Worm (Caenorhabditis elegans) whole organism, young adult: ENCODE results near the gene F26F2.5.

Experiments
- C06A6.2 ChIP-seq: fragments of 200-800 bp; sonication (Bioruptor generic); conservative IDR thresholded peaks from 2 replicates; pipeline ENCODE4 v1.3.6; 2022; ENCODE audit warnings: missing genetic modification characterization, missing compliant biosample characterization
- D2030.7 ChIP-seq: fragments of 200-800 bp; sonication (Bioruptor generic); IDR thresholded peaks from 2 replicates; pipeline ENCODE4 v1.3.6; 2022; ENCODE audit warnings: missing genetic modification reagents, missing genetic modification characterization, missing compliant biosample characterization
- F22D6.2 ChIP-seq: sonication (generic microtip); optimal IDR thresholded peaks from 2 replicates; lab custom pipeline; 2016; ENCODE audit warnings: mild to moderate bottlenecking, missing genetic modification characterization, missing compliant biosample characterization
- F37B4.10 ChIP-seq: fragments of 200-800 bp; sonication (Bioruptor generic); IDR thresholded peaks from 2 replicates; pipeline ENCODE4 v1.3.6; 2022; ENCODE audit warnings: missing genetic modification characterization, missing compliant biosample characterization
- F52B5.7 ChIP-seq: sonication (generic microtip); optimal IDR thresholded peaks from 2 replicates; lab custom pipeline; 2016; ENCODE audit warnings: mild to moderate bottlenecking, missing genetic modification characterization, missing compliant biosample characterization
- F57C9.4 ChIP-seq: sonication (generic microtip); optimal IDR thresholded peaks from 2 replicates; lab custom pipeline; 2017; ENCODE audit warnings: mild to moderate bottlenecking, missing genetic modification characterization, missing compliant biosample characterization
- K12H6.12 ChIP-seq: fragments of 200-800 bp; sonication (Bioruptor generic); optimal IDR thresholded peaks from 2 replicates; lab custom pipeline; 2018; ENCODE audit warnings: mild to moderate bottlenecking, missing genetic modification characterization, missing compliant biosample characterization
- Y53F4B.3 ChIP-seq: fragments of 200-800 bp; sonication (Bioruptor generic); IDR thresholded peaks from 2 replicates; pipeline ENCODE4 v1.3.6; 2022; ENCODE audit warnings: missing genetic modification reagents, missing genetic modification characterization, missing compliant biosample characterization
- Y53G8AR.9 ChIP-seq: fragments of 200-800 bp; sonication (Bioruptor generic); conservative IDR thresholded peaks from 2 replicates; pipeline ENCODE4 v1.3.6; 2022; ENCODE audit warnings: missing genetic modification reagents, missing genetic modification characterization, missing compliant biosample characterization
- akir-1 ChIP-seq: fragments of 200-800 bp; sonication (Bioruptor generic); optimal IDR thresholded peaks from 2 replicates; lab custom pipeline; 2018; ENCODE audit warnings: mild to moderate bottlenecking, missing genetic modification characterization, moderate library complexity, missing compliant biosample characterization
- aptf-2 ChIP-seq: fragments of 200-800 bp; sonication (Bioruptor generic); conservative IDR thresholded peaks from 2 replicates; pipeline ENCODE4 v1.3.6; 2022; ENCODE audit warnings: missing genetic modification reagents, missing genetic modification characterization, missing compliant biosample characterization
- atf-7 ChIP-seq: sonication (generic microtip); optimal IDR thresholded peaks from 2 replicates; lab custom pipeline; 2017; ENCODE audit warnings: mild to moderate bottlenecking, missing genetic modification characterization, missing compliant biosample characterization
- athp-1 ChIP-seq: sonication (generic microtip); optimal IDR thresholded peaks from 2 replicates; lab custom pipeline; 2017; ENCODE audit warnings: mild to moderate bottlenecking, missing genetic modification characterization, missing compliant biosample characterization
- bed-2 ChIP-seq: fragments of 200-800 bp; sonication (Bioruptor generic); IDR thresholded peaks from 2 replicates; pipeline ENCODE4 v1.3.6; 2022; ENCODE audit warnings: missing genetic modification reagents, missing genetic modification characterization, missing compliant biosample characterization
- ccch-3 ChIP-seq: fragments of 200-800 bp; sonication (Bioruptor generic); optimal IDR thresholded peaks from 2 replicates; lab custom pipeline; 2018; ENCODE audit warnings: mild to moderate bottlenecking, missing genetic modification characterization, missing compliant biosample characterization
- cebp-1 ChIP-seq, 2 experiments: fragments of 200-800 bp in 1 of 2; sonication (Bioruptor generic) in 1 of 2; sonication (generic microtip) in 1 of 2; IDR thresholded peaks in 1 of 2; optimal IDR thresholded peaks in 1 of 2; 2 replicates each; pipeline versions ENCODE4 v1.3.6 to Lab custom; 2017 to 2022; ENCODE audit warnings: missing compliant biosample characterization in 2 of 2, missing genetic modification characterization in 2 of 2, mild to moderate bottlenecking in 1 of 2, missing genetic modification reagents in 1 of 2, moderate library complexity in 1 of 2
- ceh-27 ChIP-seq: fragments of 200-800 bp; sonication (Bioruptor generic); optimal IDR thresholded peaks from 2 replicates; lab custom pipeline; 2018; ENCODE audit warnings: mild to moderate bottlenecking, missing genetic modification characterization, moderate library complexity, missing compliant biosample characterization
- ceh-40 ChIP-seq: fragments of 200-800 bp; sonication (Bioruptor generic); IDR thresholded peaks from 2 replicates; pipeline ENCODE4 v1.3.6; 2022; ENCODE audit warnings: missing genetic modification characterization, missing compliant biosample characterization
- chd-7 ChIP-seq: sonication (generic microtip); optimal IDR thresholded peaks from 2 replicates; lab custom pipeline; 2016; ENCODE audit warnings: mild to moderate bottlenecking, missing genetic modification characterization, moderate library complexity, missing compliant biosample characterization
- efl-1 ChIP-seq: fragments of 150-350 bp; optimal IDR thresholded peaks from 2 replicates; lab custom pipeline; 2014; ENCODE audit warnings: missing biosample characterization, missing genetic modification reagents, missing genetic modification characterization
- egl-18 ChIP-seq: fragments of 200-800 bp; sonication (Bioruptor generic); IDR thresholded peaks from 2 replicates; pipeline ENCODE4 v1.3.6; 2022; ENCODE audit warnings: missing genetic modification reagents, missing genetic modification characterization, missing compliant biosample characterization
- egrh-3 ChIP-seq: fragments of 200-800 bp; sonication (Bioruptor generic); IDR thresholded peaks from 2 replicates; pipeline ENCODE4 v1.3.6; 2022; ENCODE audit warnings: missing genetic modification reagents, missing genetic modification characterization, missing compliant biosample characterization
- ekl-4 ChIP-seq: fragments of 200-800 bp; sonication (Bioruptor generic); IDR thresholded peaks from 2 replicates; pipeline ENCODE4 v1.3.6; 2022; ENCODE audit warnings: missing genetic modification reagents, missing genetic modification characterization, missing compliant biosample characterization
- gei-17 ChIP-seq: fragments of 200-800 bp; sonication (Bioruptor generic); optimal IDR thresholded peaks from 2 replicates; lab custom pipeline; 2018; ENCODE audit warnings: mild to moderate bottlenecking, missing genetic modification characterization, missing compliant biosample characterization
- him-1 ChIP-seq: sonication (generic microtip); optimal IDR thresholded peaks from 2 replicates; lab custom pipeline; 2016; ENCODE audit warnings: missing genotype, missing genetic modification reagents, missing genetic modification characterization, missing compliant biosample characterization
- hmg-1.2 ChIP-seq: fragments of 200-800 bp; sonication (Bioruptor generic); IDR thresholded peaks from 2 replicates; pipeline ENCODE4 v1.3.6; 2022; ENCODE audit warnings: missing genetic modification reagents, missing genetic modification characterization, missing compliant biosample characterization
- hmg-20 ChIP-seq: fragments of 200-800 bp; sonication (Bioruptor generic); IDR thresholded peaks from 2 replicates; pipeline ENCODE4 v1.3.6; 2022; ENCODE audit warnings: missing genetic modification reagents, missing genetic modification characterization, missing compliant biosample characterization
- hsf-1 ChIP-seq: fragments of 200-800 bp; sonication (Bioruptor generic); IDR thresholded peaks from 2 replicates; pipeline ENCODE4 v1.3.6; 2022; ENCODE audit warnings: missing genetic modification reagents, missing genetic modification characterization, missing compliant biosample characterization
- lin-40 ChIP-seq: sonication (generic microtip); optimal IDR thresholded peaks from 2 replicates; lab custom pipeline; 2016; ENCODE audit warnings: missing genetic modification characterization, mild to moderate bottlenecking, missing compliant biosample characterization, missing genotype, missing genetic modification reagents
- mcd-1 ChIP-seq: fragments of 200-800 bp; sonication (Bioruptor generic); IDR thresholded peaks from 2 replicates; pipeline ENCODE4 v1.3.6; 2022; ENCODE audit warnings: missing genetic modification reagents, missing genetic modification characterization, missing compliant biosample characterization
- mxl-1 ChIP-seq: sonication (generic microtip); optimal IDR thresholded peaks from 2 replicates; lab custom pipeline; 2016; ENCODE audit warnings: missing genetic modification characterization, missing compliant biosample characterization
- nfya-1 ChIP-seq: sonication (generic microtip); optimal IDR thresholded peaks from 2 replicates; lab custom pipeline; 2017; ENCODE audit warnings: antibody characterized with exemption, missing compliant biosample characterization, missing genetic modification characterization, borderline replicate concordance; ENCODE audit not compliant: insufficient read depth
- nhr-179 ChIP-seq: sonication (generic microtip); optimal IDR thresholded peaks from 2 replicates; lab custom pipeline; 2016; ENCODE audit warnings: mild to moderate bottlenecking, missing genetic modification characterization, missing compliant biosample characterization
- nhr-80 ChIP-seq: sonication (generic microtip); optimal IDR thresholded peaks from 2 replicates; lab custom pipeline; 2016; ENCODE audit warnings: missing genetic modification characterization, missing compliant biosample characterization
- repo-1 ChIP-seq: sonication (generic microtip); optimal IDR thresholded peaks from 2 replicates; lab custom pipeline; 2017; ENCODE audit warnings: mild to moderate bottlenecking, missing genetic modification characterization, missing compliant biosample characterization
- sdz-38 ChIP-seq: sonication (generic microtip); optimal IDR thresholded peaks from 2 replicates; lab custom pipeline; 2016; ENCODE audit warnings: missing genotype, missing genetic modification characterization, missing compliant biosample characterization
- snpc-1.1 ChIP-seq: sonication (generic microtip); optimal IDR thresholded peaks from 2 replicates; lab custom pipeline; 2017; ENCODE audit warnings: missing genetic modification characterization, mild to moderate bottlenecking, missing compliant biosample characterization, antibody characterized with exemption, moderate library complexity, missing genotype, missing genetic modification reagents; ENCODE audit not compliant: insufficient read depth
- tbp1 ChIP-seq: fragments of 200-800 bp; sonication (Bioruptor generic); optimal IDR thresholded peaks from 2 replicates; lab custom pipeline; 2018; ENCODE audit warnings: mild to moderate bottlenecking, missing genetic modification characterization, missing compliant biosample characterization
- zim-3 ChIP-seq: sonication (generic microtip); optimal IDR thresholded peaks from 2 replicates; lab custom pipeline; 2017; ENCODE audit warnings: mild to moderate bottlenecking, missing genetic modification characterization, moderate library complexity, missing compliant biosample characterization
- ztf-18 ChIP-seq: sonication (generic microtip); optimal IDR thresholded peaks from 2 replicates; lab custom pipeline; 2016; ENCODE audit warnings: missing genotype, mild to moderate bottlenecking, missing genetic modification characterization, missing compliant biosample characterization
- ztf-22 ChIP-seq: fragments of 200-800 bp; sonication (Bioruptor generic); optimal IDR thresholded peaks from 2 replicates; lab custom pipeline; 2018; ENCODE audit warnings: mild to moderate bottlenecking, missing genetic modification characterization, moderate library complexity, missing compliant biosample characterization

Gene F26F2.5

ce11 chrV:20534072-20534471 is 39.4 kb upstream of the F26F2.5 start, which contains the start of gene famh-161:
Gene famh-161, minus strand, starts transcription at chrV:20534172.
- TF ChIP-seq egl-18 (GFP tag; lab: Robert Waterston, UW) (no peak), ztf-18 (no peak), egrh-3 (GFP tag; lab: Robert Waterston, UW) (no peak), nhr-179 (no peak), ccch-3 (no peak), F37B4.10 (no peak), ztf-22 (GFP tag; lab: Kevin White, UChicago) (no peak), F52B5.7 (tag; lab: Kevin White, UChicago) (no peak), chd-7 (tag; lab: Kevin White, UChicago) (no peak), hsf-1 (GFP tag; lab: Robert Waterston, UW) (no peak), mcd-1 (GFP tag; lab: Robert Waterston, UW) (no peak), ekl-4 (no peak), K12H6.12 (tag; lab: Kevin White, UChicago) (no peak)

- TF ChIP-seq F22D6.2 (tag; lab: Kevin White, UChicago) (no peak), mxl-1 (tag; lab: Kevin White, UChicago) (no peak), ztf-22 (GFP tag; lab: Kevin White, UChicago) (no peak), D2030.7 (GFP tag; lab: Robert Waterston, UW) (no peak), F57C9.4 (tag; lab: Kevin White, UChicago) (no peak), nfya-1 (no peak), repo-1 (tag; lab: Kevin White, UChicago) (no peak), him-1 (tag; lab: Kevin White, UChicago) (no peak), Y53G8AR.9 (no peak), K12H6.12 (tag; lab: Kevin White, UChicago) (no peak), akir-1 (no peak), bed-2 (GFP tag; lab: Robert Waterston, UW) (no peak), aptf-2 (no peak), tbp1 (GFP tag; lab: Kevin White, UChicago) (no peak), ceh-40 (no peak), hsf-1 (GFP tag; lab: Robert Waterston, UW) (no peak)
Observed at ce11 chrV:20536208-20536607, 37.3 kb upstream of the F26F2.5 start, which contains the start of gene Y38H6C.15. Gene Y38H6C.15, minus strand, starts transcription at chrV:20536308.

ce11 chrV:20539055-20539454 is 34.4 kb upstream of the F26F2.5 start, which contains the start of gene Y38H6C.16:
Gene Y38H6C.16, minus strand, starts transcription at chrV:20539347.
- TF ChIP-seq snpc-1.1 (no peak), hmg-1.2 (GFP tag; lab: Robert Waterston, UW) (peak; percentile 85)

- TF ChIP-seq nhr-80 (tag; lab: Kevin White, UChicago) (no peak), ccch-3 (no peak), ceh-27 (GFP tag; lab: Kevin White, UChicago) (no peak), egl-18 (GFP tag; lab: Robert Waterston, UW) (no peak), lin-40 (tag; lab: Kevin White, UChicago) (no peak), D2030.7 (GFP tag; lab: Robert Waterston, UW) (no peak), efl-1 (GFP tag; lab: Kevin White, UChicago) (no peak), C06A6.2 (GFP tag; lab: Robert Waterston, UW) (no peak), gei-17 (no peak), mxl-1 (tag; lab: Kevin White, UChicago) (no peak), Y53F4B.3 (GFP tag; lab: Robert Waterston, UW) (no peak), hmg-20 (GFP tag; lab: Robert Waterston, UW) (no peak), cebp-1 (GFP tag; IDR thresholded peaks at IDR 0.05; lab: Robert Waterston, UW) (no peak), cebp-1 (tag; optimal IDR thresholded peaks at IDR 0.05; lab: Kevin White, UChicago) (no peak), sdz-38 (tag; lab: Kevin White, UChicago) (no peak), zim-3 (tag; lab: Kevin White, UChicago) (no peak), athp-1 (tag; lab: Kevin White, UChicago) (no peak), F52B5.7 (tag; lab: Kevin White, UChicago) (no peak), atf-7 (tag; lab: Kevin White, UChicago) (no peak), Y53G8AR.9 (no peak)
Observed at ce11 chrV:20544092-20544491, 29.4 kb upstream of the F26F2.5 start, which contains the start of gene slc-36.3. Gene slc-36.3, minus strand, starts transcription at chrV:20544192.
